Fruit fly (Drosophila melanogaster): Measurements from ENCODE around the gene CG2004.

The CG2004 gene

DNA sequence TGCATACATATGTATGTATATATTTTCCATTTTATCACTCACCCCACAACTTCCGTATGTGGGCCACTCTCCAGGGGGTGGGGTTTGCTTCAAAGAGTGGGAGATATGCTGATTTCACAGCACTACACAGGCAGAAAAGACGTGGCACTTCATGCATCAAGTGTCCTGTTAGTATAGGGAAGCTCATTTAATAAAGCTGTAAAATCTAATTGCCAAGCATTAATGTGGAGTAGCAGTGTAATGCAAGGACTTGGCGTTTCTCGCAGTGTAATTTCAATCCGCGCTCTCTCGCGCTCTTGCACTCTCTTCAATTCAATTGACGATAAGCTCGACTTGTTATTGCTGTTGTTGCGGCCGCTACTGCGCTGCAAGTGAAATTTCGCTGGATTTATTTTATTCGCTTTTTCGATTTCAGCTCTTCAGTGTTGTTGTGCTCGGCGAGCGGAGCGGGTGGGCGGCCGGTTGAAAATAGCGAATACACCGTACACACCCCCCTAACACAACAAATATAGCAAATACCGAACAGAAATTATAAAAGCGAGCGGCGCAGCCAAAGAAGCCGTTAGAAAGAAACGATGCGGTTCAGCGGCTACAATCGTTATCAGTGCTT is 5.4 kb downstream of the CG2004 start, which contains the start of gene Hexo2 (continued):
- TF ChIP-seq CG6765 (GFP tag; optimal IDR thresholded peaks at IDR 0.05) (peak; percentile 53), CG17802 (tag; optimal IDR thresholded peaks at IDR 0.05) (peak; percentile 86), Hr39 (optimal IDR thresholded peaks at IDR 0.05) (no peak), Bdp1 (GFP tag; optimal IDR thresholded peaks at IDR 0.05) (peak; percentile 81), gem (tag; optimal IDR thresholded peaks at IDR 0.05) (peak; percentile 93), Dek (tag; optimal IDR thresholded peaks at IDR 0.05) (peak; percentile 85), pb (GFP tag; optimal IDR thresholded peaks at IDR 0.05) (peak; percentile 92), PHDP (tag; optimal IDR thresholded peaks at IDR 0.05) (peak; percentile 86), sens-2 (GFP tag; IDR thresholded peaks at IDR 0.05) (peak; percentile 94), mam (GFP tag; optimal IDR thresholded peaks at IDR 0.05) (peak; percentile 88), org-1 (GFP tag; optimal IDR thresholded peaks at IDR 0.05) (peak; percentile 92), ssp (GFP tag; IDR thresholded peaks at IDR 0.05) (peak; percentile 89), CG2129 (GFP tag; IDR thresholded peaks at IDR 0.05; ENCODE audit: partially characterized antibody) (no peak), CG1529 (GFP tag; optimal IDR thresholded peaks at IDR 0.05) (peak; percentile 92), Sry-β (GFP tag; optimal IDR thresholded peaks at IDR 0.05) (peak; percentile 44), dati (GFP tag; IDR thresholded peaks at IDR 0.05) (peak; percentile 91), sna (GFP tag; IDR thresholded peaks at IDR 0.05; ENCODE audit: partially characterized antibody) (no peak), tgo (GFP tag; IDR thresholded peaks at IDR 0.05) (peak; percentile 95), CG10565 (GFP tag; optimal IDR thresholded peaks at IDR 0.05) (peak; percentile 79), rib (GFP tag; IDR thresholded peaks at IDR 0.05) (peak; percentile 78), CG18476 (GFP tag; optimal IDR thresholded peaks at IDR 0.05) (peak; percentile 86), her (GFP tag; optimal IDR thresholded peaks at IDR 0.05) (peak; percentile 92), CG3407 (GFP tag; optimal IDR thresholded peaks at IDR 0.05) (peak; percentile 91), odd (GFP tag; optimal IDR thresholded peaks at IDR 0.05) (peak; percentile 82), CG6272 (GFP tag; IDR thresholded peaks at IDR 0.05) (peak; percentile 92), pho (GFP tag; optimal IDR thresholded peaks at IDR 0.05) (peak; percentile 76), Vsx1 (GFP tag; optimal IDR thresholded peaks at IDR 0.05) (peak; percentile 67), cg (GFP tag; optimal IDR thresholded peaks at IDR 0.05) (no peak), Mrtf (GFP tag; IDR thresholded peaks at IDR 0.05) (peak; percentile 95), CG10274 (GFP tag; optimal IDR thresholded peaks at IDR 0.05) (peak; percentile 70), CG9932 (GFP tag; IDR thresholded peaks at IDR 0.05) (peak; percentile 60), Nf-YC (tag; optimal IDR thresholded peaks at IDR 0.05) (peak; percentile 54), Hey (tag; optimal IDR thresholded peaks at IDR 0.05) (peak; percentile 47), exex (tag; optimal IDR thresholded peaks at IDR 0.05) (peak; percentile 26), H2.0 (GFP tag; IDR thresholded peaks at IDR 0.05) (peak; percentile 96), fru (optimal IDR thresholded peaks at IDR 0.05) (no peak), HLH54F (GFP tag; optimal IDR thresholded peaks at IDR 0.05) (peak; percentile 84), CG7357 (GFP tag; IDR thresholded peaks at IDR 0.05) (peak; percentile 84; the same call in 2 of the 3 replicates), CG13123 (GFP tag; optimal IDR thresholded peaks at IDR 0.05) (peak; percentile 83), CG6683 (GFP tag; optimal IDR thresholded peaks at IDR 0.05) (peak; percentile 67), CG6813 (GFP tag; optimal IDR thresholded peaks at IDR 0.05) (peak; percentile 88), CG10462 (GFP tag; optimal IDR thresholded peaks at IDR 0.05) (peak; percentile 92), CG32532 (GFP tag; IDR thresholded peaks at IDR 0.05) (peak; percentile 84), Abd-B (GFP tag; optimal IDR thresholded peaks at IDR 0.05) (peak; percentile 83), NK7.1 (GFP tag; optimal IDR thresholded peaks at IDR 0.05) (peak; percentile 77), sisA (GFP tag; IDR thresholded peaks at IDR 0.05) (peak; percentile 98), fd64A (GFP tag; optimal IDR thresholded peaks at IDR 0.05) (peak; percentile 91), Fer1 (GFP tag; optimal IDR thresholded peaks at IDR 0.05) (peak; percentile 85), CG12219 (GFP tag; optimal IDR thresholded peaks at IDR 0.05) (peak; percentile 92), CG13296 (GFP tag; optimal IDR thresholded peaks at IDR 0.05) (peak; percentile 71), H15 (GFP tag; IDR thresholded peaks at IDR 0.05) (peak; percentile 97)

Data from whole organism, embryonic.